Worm (Caenorhabditis elegans) whole organism, young adult: ENCODE data around the gene mrps-7.

Source experiments
- F52B5.7 ChIP-seq: sonication (generic microtip); optimal IDR thresholded peaks from 2 replicates; lab custom pipeline; 2016; ENCODE audit warnings: mild to moderate bottlenecking, missing genetic modification characterization, missing compliant biosample characterization
- ceh-100 ChIP-seq: fragments of 200-800 bp; sonication (Bioruptor generic); IDR thresholded peaks from 2 replicates; pipeline ENCODE4 v1.3.6; 2022; ENCODE audit warnings: missing genetic modification reagents, missing genetic modification characterization, missing compliant biosample characterization
- let-607 ChIP-seq, 2 experiments: fragments of 200-800 bp in 1 of 2; sonication (Bioruptor generic) in 1 of 2; sonication (generic microtip) in 1 of 2; optimal IDR thresholded peaks; 2 replicates each; lab custom pipeline; 2016 to 2018; ENCODE audit warnings: mild to moderate bottlenecking in 2 of 2, missing compliant biosample characterization in 2 of 2, missing genetic modification characterization in 2 of 2, moderate library complexity in 2 of 2, missing genotype in 1 of 2
- lir-1 ChIP-seq: fragments of 200-800 bp; sonication (Bioruptor generic); conservative IDR thresholded peaks from 2 replicates; pipeline ENCODE4 v1.3.6; 2022; ENCODE audit warnings: missing genetic modification reagents, missing genetic modification characterization, missing compliant biosample characterization
- nfya-1 ChIP-seq: sonication (generic microtip); optimal IDR thresholded peaks from 2 replicates; lab custom pipeline; 2017; ENCODE audit warnings: antibody characterized with exemption, missing compliant biosample characterization, missing genetic modification characterization, borderline replicate concordance; ENCODE audit not compliant: insufficient read depth
- snpc-1.3 ChIP-seq: sonication (generic microtip); optimal IDR thresholded peaks from 2 replicates; lab custom pipeline; 2017; ENCODE audit warnings: missing genetic modification characterization, mild to moderate bottlenecking, missing compliant biosample characterization, antibody characterized with exemption, moderate library complexity, missing genotype, missing genetic modification reagents; ENCODE audit not compliant: insufficient read depth
- unc-130 ChIP-seq: sonication (generic microtip); optimal IDR thresholded peaks from 2 replicates; lab custom pipeline; 2016; ENCODE audit warnings: missing genetic modification reagents, missing genetic modification characterization, missing compliant biosample characterization
- unc-62 ChIP-seq: fragments of 150-350 bp; optimal IDR thresholded peaks from 2 replicates; lab custom pipeline; 2014; ENCODE audit warnings: missing biosample characterization, missing genetic modification reagents, missing genetic modification characterization
- ztf-6 ChIP-seq: fragments of 200-800 bp; sonication (Bioruptor generic); IDR thresholded peaks from 2 replicates; pipeline ENCODE4 v1.3.6; 2022; ENCODE audit warnings: missing genetic modification reagents, missing genetic modification characterization, missing compliant biosample characterization

DNA sequence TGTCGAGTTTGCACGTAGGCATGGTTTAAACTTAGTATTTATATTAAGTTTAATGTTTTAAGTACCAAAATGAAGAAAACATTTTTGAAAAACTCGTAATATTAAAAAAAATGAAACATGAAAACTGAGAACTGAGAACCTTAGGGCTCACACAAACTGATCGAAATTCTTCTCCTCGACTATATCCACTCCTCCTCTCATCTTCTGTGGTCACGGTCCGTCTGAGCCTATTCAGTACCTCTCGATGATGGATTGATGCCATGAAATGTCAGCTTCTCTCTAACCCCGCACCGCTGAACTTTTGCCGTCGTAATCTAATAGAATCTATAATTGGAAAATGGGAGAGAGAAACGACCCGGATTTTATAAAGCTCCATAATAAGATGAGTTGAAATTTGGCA is 17.0 kb upstream of the mrps-7 start, which contains the start of gene nlp-56:
- no peak for TF ChIP-seq ztf-6 (GFP tag; lab: Robert Waterston, UW)
- TF ChIP-seq unc-130 (GFP tag; lab: Kevin White, UChicago) = no peak
- TF ChIP-seq nfya-1 (tag; lab: Kevin White, UChicago) = no peak
- no peak for TF ChIP-seq lir-1 (GFP tag; lab: Robert Waterston, UW)
- no peak for TF ChIP-seq ceh-100
- TF ChIP-seq F52B5.7 = no peak
- TF ChIP-seq unc-62 (GFP tag; lab: Kevin White, UChicago) = no peak
- TF ChIP-seq snpc-1.3 (tag; lab: Kevin White, UChicago) = no peak
- TF ChIP-seq let-607 (tag; optimal IDR thresholded peaks at IDR 0.05; lab: Kevin White, UChicago) = no peak
